Fruit fly (Drosophila melanogaster): ENCODE data around the gene CG14384.
A peak's percentile ranks its signal among the peaks of the same experiment; 100 is the strongest.

CG14384 gene

dm6 chr3R:13014168-13014881, 46.8 kb upstream of the CG14384 start (continued):
- TF ChIP-seq pan (optimal IDR thresholded peaks at IDR 0.05), result no peak
- peak in 1 of 2 experiments; percentile 49 for TF ChIP-seq pan (GFP tag; optimal IDR thresholded peaks at IDR 0.05 in 1 of 2, IDR thresholded peaks at IDR 0.05 in 1 of 2)
- peak; percentile 5 for TF ChIP-seq lab (GFP tag; optimal IDR thresholded peaks at IDR 0.05)
- TF ChIP-seq CG15514 (GFP tag; optimal IDR thresholded peaks at IDR 0.05), result no peak
- peak; percentile 27 for TF ChIP-seq dmrt99B (tag; optimal IDR thresholded peaks at IDR 0.05)
- TF ChIP-seq Stat92E (GFP tag; optimal IDR thresholded peaks at IDR 0.05), result peak in 1 of 3 experiments; percentile 20
- peak; percentile 29 for TF ChIP-seq gem (tag; optimal IDR thresholded peaks at IDR 0.05)
- peak; percentile 26; the same call in 1 of the 2 replicates for TF ChIP-seq CG9215 (GFP tag; IDR thresholded peaks at IDR 0.05)
- peak; percentile 21 for TF ChIP-seq Fer3 (tag; optimal IDR thresholded peaks at IDR 0.05)
- TF ChIP-seq CG12659 (GFP tag; optimal IDR thresholded peaks at IDR 0.05), result no peak
- TF ChIP-seq twi (tag; optimal IDR thresholded peaks at IDR 0.05), result peak; percentile 37
- TF ChIP-seq CG7839 (tag; optimal IDR thresholded peaks at IDR 0.05), result peak; percentile 8
- no peak for TF ChIP-seq sug (tag; optimal IDR thresholded peaks at IDR 0.05)
- TF ChIP-seq CG8924 (tag; optimal IDR thresholded peaks at IDR 0.05), result peak; percentile 3
- TF ChIP-seq CG2678 (tag; optimal IDR thresholded peaks at IDR 0.05), result peak; percentile 20
- no peak for TF ChIP-seq Fer2 (tag; optimal IDR thresholded peaks at IDR 0.05)
- TF ChIP-seq Med (GFP tag), result peak; percentile 55
- TF ChIP-seq CG1603 (tag; optimal IDR thresholded peaks at IDR 0.05), result peak; percentile 33
- TF ChIP-seq sens (GFP tag), result peak; percentile 40
- peak in 1 of 2 experiments; percentile 30 for TF ChIP-seq Hr51 (GFP tag; optimal IDR thresholded peaks at IDR 0.05)
- TF ChIP-seq row (GFP tag; IDR thresholded peaks at IDR 0.05), result peak; percentile 44; the same call in 1 of the 3 replicates
- TF ChIP-seq CG12769 (tag; optimal IDR thresholded peaks at IDR 0.05), result peak; percentile 16
- TF ChIP-seq CG2120 (GFP tag; optimal IDR thresholded peaks at IDR 0.05), result peak; percentile 38
- TF ChIP-seq CG7271 (tag; optimal IDR thresholded peaks at IDR 0.05), result no peak
- TF ChIP-seq ro (GFP tag; IDR thresholded peaks at IDR 0.05), result no peak
- TF ChIP-seq Rfx (GFP tag; IDR thresholded peaks at IDR 0.05), result peak; percentile 43
- TF ChIP-seq Side (GFP tag; optimal IDR thresholded peaks at IDR 0.05), result no peak
- TF ChIP-seq CoRest (tag; optimal IDR thresholded peaks at IDR 0.05), result peak; percentile 19
- TF ChIP-seq ara (GFP tag; IDR thresholded peaks at IDR 0.05), result 0 out of 2 replicates have a peak, but pooled peaks have one; percentile 33
- TF ChIP-seq hbn (GFP tag; IDR thresholded peaks at IDR 0.05; ENCODE audit: partially characterized antibody), result no peak
- TF ChIP-seq D19A (tag; optimal IDR thresholded peaks at IDR 0.05), result peak; percentile 55
- TF ChIP-seq dpn (GFP tag; optimal IDR thresholded peaks at IDR 0.05), result peak in 1 of 2 experiments; percentile 1
- TF ChIP-seq Ptx1 (GFP tag; IDR thresholded peaks at IDR 0.05), result peak; percentile 12; the same call in 1 of the 2 replicates
- peak; percentile 21 for TF ChIP-seq CG17359 (tag; optimal IDR thresholded peaks at IDR 0.05)
- peak; percentile 19 for TF ChIP-seq grau (tag; optimal IDR thresholded peaks at IDR 0.05)
- 0 out of 2 replicates have a peak, but pooled peaks have one; percentile 35 for TF ChIP-seq CG14441 (GFP tag; IDR thresholded peaks at IDR 0.05)

- peak; percentile 57; the same call in 1 of the 2 replicates for TF ChIP-seq CG4360 (GFP tag; IDR thresholded peaks at IDR 0.05)
- peak; percentile 95 for TF ChIP-seq crol (GFP tag; IDR thresholded peaks at IDR 0.05)
- no peak for TF ChIP-seq Pdp1 (GFP tag; optimal IDR thresholded peaks at IDR 0.05)
- TF ChIP-seq gce (GFP tag; IDR thresholded peaks at IDR 0.05), result peak; percentile 25; the same call in 1 of the 3 replicates
- peak; percentile 67 for TF ChIP-seq chm (GFP tag; IDR thresholded peaks at IDR 0.05)
- TF ChIP-seq tll (GFP tag; optimal IDR thresholded peaks at IDR 0.05), result no peak
- peak; percentile 54 for TF ChIP-seq ash1 (GFP tag; optimal IDR thresholded peaks at IDR 0.05)
- TF ChIP-seq Med (GFP tag), result peak; percentile 74
- TF ChIP-seq Sry-β (GFP tag; optimal IDR thresholded peaks at IDR 0.05), result no peak
- TF ChIP-seq chinmo (GFP tag; IDR thresholded peaks at IDR 0.05; ENCODE audit: partially characterized antibody), result peak; percentile 4; the same call in 1 of the 4 replicates
- no peak for TF ChIP-seq CG8290 (GFP tag; optimal IDR thresholded peaks at IDR 0.05)
- TF ChIP-seq CG8290 (tag; optimal IDR thresholded peaks at IDR 0.05), result peak in 1 of 2 experiments; percentile 3
- no peak for TF ChIP-seq CG2889 (GFP tag; IDR thresholded peaks at IDR 0.05)
- TF ChIP-seq CG17385 (GFP tag; optimal IDR thresholded peaks at IDR 0.05), result peak; percentile 3
- TF ChIP-seq CG32767 (GFP tag; IDR thresholded peaks at IDR 0.05), result peak; percentile 58; the same call in 1 of the 2 replicates
Observed at dm6 chr3R:13012990-13013389, 45.5 kb upstream of the CG14384 start.

Data from whole organism, embryonic.